Fruit fly (Drosophila melanogaster): Measurements from ENCODE around the gene bru3.

bru3 gene

dm6 chr3L:13479609-13480240, 323.5 kb downstream of the bru3 start (continued):
- TF ChIP-seq E2f1 (GFP tag; IDR thresholded peaks at IDR 0.05) = peak; percentile 39; the same call in 1 of the 2 replicates
- peak; percentile 8 for TF ChIP-seq Fer1 (GFP tag; optimal IDR thresholded peaks at IDR 0.05)
- TF ChIP-seq CG17829 (tag; optimal IDR thresholded peaks at IDR 0.05) = no peak
- TF ChIP-seq Poxn (GFP tag; IDR thresholded peaks at IDR 0.05) = no peak
- TF ChIP-seq Usf (GFP tag; optimal IDR thresholded peaks at IDR 0.05) = no peak
- peak; percentile 31; the same call in 1 of the 3 replicates for TF ChIP-seq CG34422 (GFP tag; IDR thresholded peaks at IDR 0.05)
- TF ChIP-seq CG13775 (GFP tag; optimal IDR thresholded peaks at IDR 0.05) = peak; percentile 43
- 0 out of 3 replicates have a peak, but pooled peaks have one; percentile 69 for TF ChIP-seq CG2199 (GFP tag; IDR thresholded peaks at IDR 0.05)
- no peak for TF ChIP-seq repo (GFP tag; optimal IDR thresholded peaks at IDR 0.05)
- TF ChIP-seq CG6854 (GFP tag; optimal IDR thresholded peaks at IDR 0.05) = peak; percentile 64
- TF ChIP-seq Hr3 (GFP tag; optimal IDR thresholded peaks at IDR 0.05) = no peak
- TF ChIP-seq NFAT (GFP tag; IDR thresholded peaks at IDR 0.05) = no peak
- TF ChIP-seq Nf-YC (tag; optimal IDR thresholded peaks at IDR 0.05) = peak; percentile 57
- TF ChIP-seq ERR (GFP tag; optimal IDR thresholded peaks at IDR 0.05) = no peak
- no peak for TF ChIP-seq br (optimal IDR thresholded peaks at IDR 0.05)
- no peak for TF ChIP-seq chm (GFP tag; IDR thresholded peaks at IDR 0.05)
- peak; percentile 54 for TF ChIP-seq CG9817 (tag; optimal IDR thresholded peaks at IDR 0.05)
- TF ChIP-seq Antp (GFP tag; optimal IDR thresholded peaks at IDR 0.05) = peak; percentile 19
- peak; percentile 58 for TF ChIP-seq bcd (GFP tag; optimal IDR thresholded peaks at IDR 0.05)
- TF ChIP-seq Kr (GFP tag; optimal IDR thresholded peaks at IDR 0.05) = no peak
- TF ChIP-seq lmd (GFP tag; IDR thresholded peaks at IDR 0.05) = peak; percentile 65
- peak; percentile 15 for TF ChIP-seq sug (tag; optimal IDR thresholded peaks at IDR 0.05)
- no peak for TF ChIP-seq CkIIα-i1 (GFP tag; IDR thresholded peaks at IDR 0.05)
- peak; percentile 12 for TF ChIP-seq CG15011 (GFP tag; optimal IDR thresholded peaks at IDR 0.05)
- TF ChIP-seq Hey (tag; optimal IDR thresholded peaks at IDR 0.05) = no peak
- TF ChIP-seq Sry-δ (GFP tag; optimal IDR thresholded peaks at IDR 0.05) = no peak
- peak; percentile 25 to 84 for TF ChIP-seq Pdp1 (GFP tag; optimal IDR thresholded peaks at IDR 0.05)
- TF ChIP-seq ftz-f1 (GFP tag; optimal IDR thresholded peaks at IDR 0.05) = no peak
- no peak for TF ChIP-seq stwl (tag; optimal IDR thresholded peaks at IDR 0.05)
- no peak for TF ChIP-seq CG42726 (GFP tag; IDR thresholded peaks at IDR 0.05; ENCODE audit: partially characterized antibody)
- TF ChIP-seq crc (GFP tag; optimal IDR thresholded peaks at IDR 0.05) = no peak
- TF ChIP-seq Ssrp (tag; optimal IDR thresholded peaks at IDR 0.05) = peak; percentile 20
- TF ChIP-seq jigr1 (GFP tag; IDR thresholded peaks at IDR 0.05) = no peak
- TF ChIP-seq NC2β (GFP tag; optimal IDR thresholded peaks at IDR 0.05) = no peak
- TF ChIP-seq CG30020 (tag; optimal IDR thresholded peaks at IDR 0.05) = no peak
- no peak for TF ChIP-seq CG9797 (GFP tag; optimal IDR thresholded peaks at IDR 0.05)
- TF ChIP-seq zen2 (GFP tag; IDR thresholded peaks at IDR 0.05; ENCODE audit: partially characterized antibody) = no peak
- peak; percentile 48 for TF ChIP-seq phol (tag; optimal IDR thresholded peaks at IDR 0.05)
- peak; percentile 10 for TF ChIP-seq CG11398 (GFP tag; optimal IDR thresholded peaks at IDR 0.05)
- no peak for TF ChIP-seq Six4 (GFP tag; optimal IDR thresholded peaks at IDR 0.05)
- no peak for TF ChIP-seq C15 (GFP tag; IDR thresholded peaks at IDR 0.05)
- peak; percentile 72 for TF ChIP-seq dmrt99B (tag; optimal IDR thresholded peaks at IDR 0.05)
- TF ChIP-seq CG9876 (GFP tag; optimal IDR thresholded peaks at IDR 0.05) = no peak
- no peak for TF ChIP-seq CG30431 (GFP tag; optimal IDR thresholded peaks at IDR 0.05)
- no peak for TF ChIP-seq CG2202 (tag; optimal IDR thresholded peaks at IDR 0.05)
- TF ChIP-seq exex (tag; optimal IDR thresholded peaks at IDR 0.05) = peak; percentile 43
- TF ChIP-seq Taf1 (GFP tag; IDR thresholded peaks at IDR 0.05) = no peak
- TF ChIP-seq CG18476 (GFP tag; optimal IDR thresholded peaks at IDR 0.05) = no peak
- TF ChIP-seq PHDP (tag; optimal IDR thresholded peaks at IDR 0.05) = peak; percentile 44
- TF ChIP-seq CG1792 (GFP tag; optimal IDR thresholded peaks at IDR 0.05) = no peak
- no peak for TF ChIP-seq peb (GFP tag; IDR thresholded peaks at IDR 0.05)

All from whole organism, embryonic.